Fruit fly (Drosophila melanogaster): ENCODE data around the gene Tspo.

Gene Tspo

dm6 chr2L:520331-521000 is 38.9 kb upstream of the Tspo start (continued):
- peak; percentile 92 for TF ChIP-seq Sox100B (GFP tag; optimal IDR thresholded peaks at IDR 0.05)
- peak; percentile 84 for TF ChIP-seq tap (tag; optimal IDR thresholded peaks at IDR 0.05)
- TF ChIP-seq CG17912 (GFP tag; optimal IDR thresholded peaks at IDR 0.05), result peak; percentile 54
- no peak for TF ChIP-seq hth (optimal IDR thresholded peaks at IDR 0.05)
- TF ChIP-seq nmo (GFP tag; optimal IDR thresholded peaks at IDR 0.05), result peak; percentile 94
- peak; percentile 76 for TF ChIP-seq Vsx1 (GFP tag; optimal IDR thresholded peaks at IDR 0.05)
- TF ChIP-seq dati (GFP tag; IDR thresholded peaks at IDR 0.05), result peak; percentile 56; the same call in 1 of the 2 replicates
- TF ChIP-seq CG2889 (GFP tag; IDR thresholded peaks at IDR 0.05), result peak; percentile 56; the same call in 1 of the 3 replicates
- TF ChIP-seq fd102C (GFP tag; optimal IDR thresholded peaks at IDR 0.05), result peak; percentile 32
- TF ChIP-seq HmgD (GFP tag; optimal IDR thresholded peaks at IDR 0.05), result peak; percentile 65
- peak; percentile 61 for TF ChIP-seq CG10147 (GFP tag; optimal IDR thresholded peaks at IDR 0.05)
- TF ChIP-seq zfh2 (GFP tag; optimal IDR thresholded peaks at IDR 0.05), result no peak
- peak; percentile 81 for TF ChIP-seq Dek (tag; optimal IDR thresholded peaks at IDR 0.05)
- peak; percentile 80 for TF ChIP-seq Side (GFP tag; optimal IDR thresholded peaks at IDR 0.05)
- peak; percentile 90 for TF ChIP-seq CG13424 (tag; optimal IDR thresholded peaks at IDR 0.05)
- peak; percentile 88 for TF ChIP-seq Ptx1 (GFP tag; IDR thresholded peaks at IDR 0.05)
- TF ChIP-seq CG1024 (GFP tag; IDR thresholded peaks at IDR 0.05), result peak; percentile 81
- TF ChIP-seq CG4820 (GFP tag; optimal IDR thresholded peaks at IDR 0.05), result peak; percentile 83
- no peak for TF ChIP-seq CG17186 (GFP tag; optimal IDR thresholded peaks at IDR 0.05)
- peak; percentile 73 for TF ChIP-seq CG7372 (GFP tag; IDR thresholded peaks at IDR 0.05)
- TF ChIP-seq slbo (GFP tag; IDR thresholded peaks at IDR 0.05), result peak; percentile 62
- TF ChIP-seq wor (GFP tag; IDR thresholded peaks at IDR 0.05), result peak; percentile 74
- peak; percentile 65 for TF ChIP-seq klu (GFP tag; IDR thresholded peaks at IDR 0.05)
- peak; percentile 75 for TF ChIP-seq HLH54F (GFP tag; optimal IDR thresholded peaks at IDR 0.05)
- TF ChIP-seq tgo (GFP tag; IDR thresholded peaks at IDR 0.05), result peak; percentile 85
- TF ChIP-seq CG6765 (GFP tag; optimal IDR thresholded peaks at IDR 0.05), result no peak
- no peak for TF ChIP-seq emc (GFP tag; optimal IDR thresholded peaks at IDR 0.05)
- peak; percentile 51 for TF ChIP-seq CG1832 (GFP tag; optimal IDR thresholded peaks at IDR 0.05)
- TF ChIP-seq CG31365 (tag; optimal IDR thresholded peaks at IDR 0.05), result no peak
- peak; percentile 75 for TF ChIP-seq HHEX (GFP tag; optimal IDR thresholded peaks at IDR 0.05)
- TF ChIP-seq ci (GFP tag; IDR thresholded peaks at IDR 0.05), result peak; percentile 94
- TF ChIP-seq kay (GFP tag; optimal IDR thresholded peaks at IDR 0.05), result peak; percentile 70
- TF ChIP-seq CG11398 (GFP tag; optimal IDR thresholded peaks at IDR 0.05), result peak; percentile 68
- peak; percentile 95 for TF ChIP-seq CG11504 (tag; optimal IDR thresholded peaks at IDR 0.05)
- peak; percentile 86 for TF ChIP-seq run (tag; optimal IDR thresholded peaks at IDR 0.05)
- TF ChIP-seq ara (GFP tag; IDR thresholded peaks at IDR 0.05), result peak; percentile 90
- TF ChIP-seq CG18011 (GFP tag; optimal IDR thresholded peaks at IDR 0.05), result peak; percentile 45
- peak; percentile 85 to 99 for TF ChIP-seq Pdp1 (GFP tag; optimal IDR thresholded peaks at IDR 0.05)
- peak; percentile 63 for TF ChIP-seq CG9609 (GFP tag; optimal IDR thresholded peaks at IDR 0.05)
- TF ChIP-seq CG9215 (GFP tag; IDR thresholded peaks at IDR 0.05), result peak; percentile 39; the same call in 1 of the 2 replicates
- peak; percentile 84 for TF ChIP-seq jumu (GFP tag; optimal IDR thresholded peaks at IDR 0.05)
- TF ChIP-seq vnd (GFP tag; IDR thresholded peaks at IDR 0.05; ENCODE audit: partially characterized antibody), result no peak
- peak; percentile 85 for TF ChIP-seq dpn (GFP tag; optimal IDR thresholded peaks at IDR 0.05)
- peak; percentile 84 for TF ChIP-seq Atf-2 (GFP tag; optimal IDR thresholded peaks at IDR 0.05)
- TF ChIP-seq CG1602 (GFP tag; optimal IDR thresholded peaks at IDR 0.05), result peak; percentile 78
- TF ChIP-seq pita (GFP tag; optimal IDR thresholded peaks at IDR 0.05), result no peak
- peak; percentile 75 for TF ChIP-seq jigr1 (GFP tag; IDR thresholded peaks at IDR 0.05)
- no peak for TF ChIP-seq CG9932 (GFP tag; IDR thresholded peaks at IDR 0.05)
- no peak for TF ChIP-seq tll (GFP tag; optimal IDR thresholded peaks at IDR 0.05)
- peak; percentile 74 for TF ChIP-seq NC2β (GFP tag; optimal IDR thresholded peaks at IDR 0.05)
